Fruit fly (Drosophila melanogaster) whole organism, pupa: Measurements from ENCODE around the gene CG9673.
A peak's percentile ranks its signal among the peaks of the same experiment; 100 is the strongest.

Experiments used
- CG10348 ChIP-seq: fragments of 200-800 bp; sonication (Bioruptor generic); IDR thresholded peaks from 2 replicates; pipeline ENCODE4 v1.3.6; 2022; ENCODE audit warnings: missing biosample characterization, missing genetic modification characterization
- CG12605 ChIP-seq: fragments of 200-800 bp; sonication (Bioruptor generic); IDR thresholded peaks from 2 replicates; pipeline ENCODE4 v1.3.6; 2022; ENCODE audit warnings: missing biosample characterization, missing genetic modification characterization
- CG13204 ChIP-seq: fragments of 200-800 bp; sonication (Bioruptor generic); optimal IDR thresholded peaks from 2 replicates; lab custom pipeline; 2018; ENCODE audit warnings: missing biosample characterization, mild to moderate bottlenecking, missing genetic modification characterization, moderate library complexity
- CG14655 ChIP-seq: fragments of 200-800 bp; sonication (Bioruptor generic); optimal IDR thresholded peaks from 3 replicates; lab custom pipeline; 2017; ENCODE audit warnings: mild to moderate bottlenecking, missing biosample characterization, missing genetic modification reagents, missing genetic modification characterization
- CG15710 ChIP-seq: fragments of 200-800 bp; sonication (Bioruptor generic); optimal IDR thresholded peaks from 2 replicates; lab custom pipeline; 2018; ENCODE audit warnings: missing biosample characterization, mild to moderate bottlenecking, missing genetic modification characterization, moderate library complexity
- CG17806 ChIP-seq: fragments of 200-800 bp; sonication (Bioruptor generic); optimal IDR thresholded peaks from 2 replicates; lab custom pipeline; 2018; ENCODE audit warnings: missing biosample characterization, mild to moderate bottlenecking, missing genetic modification characterization, moderate library complexity
- CG32121 ChIP-seq: fragments of 200-800 bp; sonication (Bioruptor generic); IDR thresholded peaks from 2 replicates; pipeline ENCODE4 v1.3.6; 2022; ENCODE audit warnings: missing biosample characterization, missing genetic modification characterization
- CG4496 ChIP-seq: fragments of 200-800 bp; sonication (Bioruptor generic); IDR thresholded peaks from 3 replicates; pipeline ENCODE4 v1.3.6; 2022; ENCODE audit warnings: missing biosample characterization, missing genetic modification characterization
- CG8159 ChIP-seq: fragments of 200-800 bp; sonication (Bioruptor generic); optimal IDR thresholded peaks from 3 replicates; lab custom pipeline; 2018; ENCODE audit warnings: missing biosample characterization, mild to moderate bottlenecking, missing genetic modification characterization, moderate library complexity
- CG9948 ChIP-seq: fragments of 200-800 bp; sonication (Bioruptor generic); optimal IDR thresholded peaks from 2 replicates; lab custom pipeline; 2018; ENCODE audit warnings: missing biosample characterization, mild to moderate bottlenecking, missing genetic modification characterization, moderate library complexity
- EcR ChIP-seq: fragments of 200-800 bp; sonication (Bioruptor generic); optimal IDR thresholded peaks from 3 replicates; lab custom pipeline; 2019; ENCODE audit warnings: missing biosample characterization, missing genetic modification characterization, mild to moderate bottlenecking, moderate library complexity, missing genetic modification reagents
- Pif1B ChIP-seq: fragments of 200-800 bp; sonication (Bioruptor generic); optimal IDR thresholded peaks from 3 replicates; lab custom pipeline; 2016; ENCODE audit warnings: missing biosample characterization, missing genetic modification characterization
- fd96Ca ChIP-seq: fragments of 200-800 bp; sonication (Bioruptor generic); IDR thresholded peaks from 3 replicates; pipeline ENCODE4 v1.3.6; 2022; ENCODE audit warnings: missing biosample characterization, missing genetic modification characterization
- gl ChIP-seq: fragments of 200-800 bp; sonication (Bioruptor generic); optimal IDR thresholded peaks from 2 replicates; lab custom pipeline; 2018; ENCODE audit warnings: missing biosample characterization, mild to moderate bottlenecking, missing genetic modification characterization

DNA sequence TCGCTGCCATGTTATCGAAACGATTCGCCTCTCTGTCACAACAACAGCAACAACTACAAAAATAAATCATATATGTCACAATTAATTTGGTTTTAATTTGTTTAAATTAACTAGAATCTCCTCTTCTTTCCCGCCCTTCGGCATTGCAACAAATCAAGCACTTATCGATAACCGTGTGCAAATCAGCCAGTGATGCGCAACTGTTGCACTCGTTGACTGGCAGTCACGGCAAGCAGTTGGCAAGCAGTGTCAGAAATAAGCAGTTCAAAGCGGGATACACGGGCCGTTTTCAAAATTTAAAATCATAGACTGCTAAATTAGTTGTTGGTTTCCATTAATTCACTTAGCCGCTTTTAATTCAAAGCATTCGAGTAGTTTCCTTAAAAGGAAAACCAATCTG lies 19.9 kb downstream of the CG9673 start, which contains the start of gene Axs:
- TF ChIP-seq CG10348 (GFP tag; lab: Robert Waterston, UW) (no peak), CG32121 (GFP tag; lab: Robert Waterston, UW) (no peak), EcR (GFP tag; lab: Kevin White, UChicago) (no peak), CG15710 (tag; lab: Kevin White, UChicago) (no peak), CG14655 (GFP tag; lab: Kevin White, UChicago) (no peak), CG4496 (GFP tag; lab: Robert Waterston, UW) (0 out of 3 replicates have a peak, but pooled peaks have one; percentile 13), CG17806 (no peak), Pif1B (GFP tag; lab: Kevin White, UChicago) (no peak), CG13204 (GFP tag; lab: Kevin White, UChicago) (no peak), CG9948 (no peak), CG8159 (no peak), CG12605 (GFP tag; lab: Robert Waterston, UW) (no peak), gl (no peak), fd96Ca (GFP tag; lab: Robert Waterston, UW) (no peak)
